Worm (Caenorhabditis elegans) whole organism, young adult: ENCODE data around the gene hsp-12.3.

Source experiments
- B0261.1 ChIP-seq: sonication (generic microtip); optimal IDR thresholded peaks from 2 replicates; lab custom pipeline; 2016; ENCODE audit warnings: mild to moderate bottlenecking, missing genetic modification characterization, moderate library complexity, missing compliant biosample characterization
- B0336.3 ChIP-seq: fragments of 200-800 bp; sonication (Bioruptor generic); IDR thresholded peaks from 2 replicates; pipeline ENCODE4 v1.3.6; 2022; ENCODE audit warnings: missing genetic modification characterization, missing compliant biosample characterization
- C06A6.2 ChIP-seq: fragments of 200-800 bp; sonication (Bioruptor generic); conservative IDR thresholded peaks from 2 replicates; pipeline ENCODE4 v1.3.6; 2022; ENCODE audit warnings: missing genetic modification characterization, missing compliant biosample characterization
- D2030.7 ChIP-seq: fragments of 200-800 bp; sonication (Bioruptor generic); IDR thresholded peaks from 2 replicates; pipeline ENCODE4 v1.3.6; 2022; ENCODE audit warnings: missing genetic modification reagents, missing genetic modification characterization, missing compliant biosample characterization
- F22D6.2 ChIP-seq: sonication (generic microtip); optimal IDR thresholded peaks from 2 replicates; lab custom pipeline; 2016; ENCODE audit warnings: mild to moderate bottlenecking, missing genetic modification characterization, missing compliant biosample characterization
- F23B12.7 ChIP-seq: sonication (generic microtip); optimal IDR thresholded peaks from 2 replicates; lab custom pipeline; 2017; ENCODE audit warnings: missing genetic modification characterization, mild to moderate bottlenecking, missing compliant biosample characterization, antibody characterized with exemption, moderate library complexity; ENCODE audit not compliant: insufficient read depth
- F33H1.4 ChIP-seq: fragments of 200-800 bp; sonication (Bioruptor generic); IDR thresholded peaks from 2 replicates; pipeline ENCODE4 v1.3.6; 2022; ENCODE audit warnings: missing genetic modification reagents, missing genetic modification characterization, missing compliant biosample characterization
- F37B4.10 ChIP-seq: fragments of 200-800 bp; sonication (Bioruptor generic); IDR thresholded peaks from 2 replicates; pipeline ENCODE4 v1.3.6; 2022; ENCODE audit warnings: missing genetic modification characterization, missing compliant biosample characterization
- F57C9.4 ChIP-seq: sonication (generic microtip); optimal IDR thresholded peaks from 2 replicates; lab custom pipeline; 2017; ENCODE audit warnings: mild to moderate bottlenecking, missing genetic modification characterization, missing compliant biosample characterization
- Y53F4B.3 ChIP-seq: fragments of 200-800 bp; sonication (Bioruptor generic); IDR thresholded peaks from 2 replicates; pipeline ENCODE4 v1.3.6; 2022; ENCODE audit warnings: missing genetic modification reagents, missing genetic modification characterization, missing compliant biosample characterization
- ama-1 ChIP-seq, 3 experiments: fragments of 150-350 bp in 1 of 3; sonication (generic microtip) in 2 of 3; optimal IDR thresholded peaks; 2 replicates each; lab custom pipeline; 2014 to 2018; ENCODE audit warnings: missing biosample characterization in 2 of 3, missing genetic modification characterization in 2 of 3, missing genetic modification reagents in 2 of 3
- atf-7 ChIP-seq: sonication (generic microtip); optimal IDR thresholded peaks from 2 replicates; lab custom pipeline; 2017; ENCODE audit warnings: mild to moderate bottlenecking, missing genetic modification characterization, missing compliant biosample characterization
- attf-3 ChIP-seq: fragments of 200-800 bp; sonication (Bioruptor generic); conservative IDR thresholded peaks from 2 replicates; pipeline ENCODE4 v1.3.6; 2022; ENCODE audit warnings: missing genetic modification reagents, missing genetic modification characterization, missing compliant biosample characterization
- attf-5 ChIP-seq: fragments of 200-800 bp; sonication (Bioruptor generic); optimal IDR thresholded peaks from 2 replicates; lab custom pipeline; 2018; ENCODE audit warnings: mild to moderate bottlenecking, missing genetic modification characterization, missing compliant biosample characterization
- attf-6 ChIP-seq: fragments of 200-800 bp; sonication (Bioruptor generic); IDR thresholded peaks from 2 replicates; pipeline ENCODE4 v1.3.6; 2022; ENCODE audit warnings: missing genetic modification reagents, missing genetic modification characterization, missing compliant biosample characterization
- bed-1 ChIP-seq: fragments of 200-800 bp; sonication (Bioruptor generic); IDR thresholded peaks from 2 replicates; pipeline ENCODE4 v1.3.6; 2022; ENCODE audit warnings: missing genetic modification reagents, missing genetic modification characterization, missing compliant biosample characterization
- cebp-1 ChIP-seq, 2 experiments: fragments of 200-800 bp in 1 of 2; sonication (Bioruptor generic) in 1 of 2; sonication (generic microtip) in 1 of 2; IDR thresholded peaks in 1 of 2; optimal IDR thresholded peaks in 1 of 2; 2 replicates each; pipeline versions ENCODE4 v1.3.6 to Lab custom; 2017 to 2022; ENCODE audit warnings: missing compliant biosample characterization in 2 of 2, missing genetic modification characterization in 2 of 2, mild to moderate bottlenecking in 1 of 2, missing genetic modification reagents in 1 of 2, moderate library complexity in 1 of 2
- cebp-2 ChIP-seq: fragments of 200-800 bp; sonication (Bioruptor generic); IDR thresholded peaks from 2 replicates; pipeline ENCODE4 v1.3.6; 2022; ENCODE audit warnings: missing genetic modification characterization, missing compliant biosample characterization
- ceh-100 ChIP-seq: fragments of 200-800 bp; sonication (Bioruptor generic); IDR thresholded peaks from 2 replicates; pipeline ENCODE4 v1.3.6; 2022; ENCODE audit warnings: missing genetic modification reagents, missing genetic modification characterization, missing compliant biosample characterization
- ceh-27 ChIP-seq: fragments of 200-800 bp; sonication (Bioruptor generic); optimal IDR thresholded peaks from 2 replicates; lab custom pipeline; 2018; ENCODE audit warnings: mild to moderate bottlenecking, missing genetic modification characterization, moderate library complexity, missing compliant biosample characterization
- dox-1 ChIP-seq: fragments of 200-800 bp; sonication (Bioruptor generic); IDR thresholded peaks from 2 replicates; pipeline ENCODE4 v1.3.6; 2022; ENCODE audit warnings: missing genetic modification reagents, missing genetic modification characterization, missing compliant biosample characterization
- gei-17 ChIP-seq: fragments of 200-800 bp; sonication (Bioruptor generic); optimal IDR thresholded peaks from 2 replicates; lab custom pipeline; 2018; ENCODE audit warnings: mild to moderate bottlenecking, missing genetic modification characterization, missing compliant biosample characterization
- hmg-1.2 ChIP-seq: fragments of 200-800 bp; sonication (Bioruptor generic); IDR thresholded peaks from 2 replicates; pipeline ENCODE4 v1.3.6; 2022; ENCODE audit warnings: missing genetic modification reagents, missing genetic modification characterization, missing compliant biosample characterization
- hsf-1 ChIP-seq: fragments of 200-800 bp; sonication (Bioruptor generic); IDR thresholded peaks from 2 replicates; pipeline ENCODE4 v1.3.6; 2022; ENCODE audit warnings: missing genetic modification reagents, missing genetic modification characterization, missing compliant biosample characterization
- lag-1 ChIP-seq: fragments of 200-800 bp; sonication (Bioruptor generic); IDR thresholded peaks from 2 replicates; pipeline ENCODE4 v1.3.6; 2022; ENCODE audit warnings: missing genetic modification reagents, missing genetic modification characterization, missing compliant biosample characterization
- let-526 ChIP-seq: fragments of 200-800 bp; sonication (Bioruptor generic); IDR thresholded peaks from 2 replicates; pipeline ENCODE4 v1.3.6; 2022; ENCODE audit warnings: missing genetic modification reagents, missing genetic modification characterization, missing compliant biosample characterization
- let-607 ChIP-seq, 2 experiments: fragments of 200-800 bp in 1 of 2; sonication (Bioruptor generic) in 1 of 2; sonication (generic microtip) in 1 of 2; optimal IDR thresholded peaks; 2 replicates each; lab custom pipeline; 2016 to 2018; ENCODE audit warnings: mild to moderate bottlenecking in 2 of 2, missing compliant biosample characterization in 2 of 2, missing genetic modification characterization in 2 of 2, moderate library complexity in 2 of 2, missing genotype in 1 of 2
- lin-35 ChIP-seq, 3 experiments: fragments of 150-350 bp in 2 of 3; sonication (generic microtip) in 1 of 3; optimal IDR thresholded peaks; 2 replicates each; lab custom pipeline; 2014 to 2018; ENCODE audit warnings: missing biosample characterization in 3 of 3, missing genetic modification characterization in 3 of 3, missing genetic modification reagents in 3 of 3
- lsl-1 ChIP-seq: fragments of 200-800 bp; sonication (Bioruptor generic); optimal IDR thresholded peaks from 2 replicates; lab custom pipeline; 2018; ENCODE audit warnings: mild to moderate bottlenecking, missing genetic modification characterization, moderate library complexity, missing compliant biosample characterization
- lsy-27 ChIP-seq: sonication (generic microtip); optimal IDR thresholded peaks from 2 replicates; lab custom pipeline; 2017; ENCODE audit warnings: missing genetic modification characterization, mild to moderate bottlenecking, missing compliant biosample characterization, antibody characterized with exemption, missing genotype, borderline replicate concordance; ENCODE audit not compliant: insufficient read depth
- madf-8 ChIP-seq: fragments of 200-800 bp; sonication (Bioruptor generic); conservative IDR thresholded peaks from 2 replicates; pipeline ENCODE4 v1.3.6; 2022; ENCODE audit warnings: missing genetic modification reagents, missing genetic modification characterization, missing compliant biosample characterization
- mcd-1 ChIP-seq: fragments of 200-800 bp; sonication (Bioruptor generic); IDR thresholded peaks from 2 replicates; pipeline ENCODE4 v1.3.6; 2022; ENCODE audit warnings: missing genetic modification reagents, missing genetic modification characterization, missing compliant biosample characterization
- mel-28 ChIP-seq: sonication (generic microtip); optimal IDR thresholded peaks from 2 replicates; lab custom pipeline; 2016; ENCODE audit warnings: borderline replicate concordance, mild to moderate bottlenecking, missing genetic modification characterization, missing compliant biosample characterization
- nfya-1 ChIP-seq: sonication (generic microtip); optimal IDR thresholded peaks from 2 replicates; lab custom pipeline; 2017; ENCODE audit warnings: antibody characterized with exemption, missing compliant biosample characterization, missing genetic modification characterization, borderline replicate concordance; ENCODE audit not compliant: insufficient read depth
- nfya-2 ChIP-seq: fragments of 200-800 bp; sonication (Bioruptor generic); IDR thresholded peaks from 2 replicates; pipeline ENCODE4 v1.3.6; 2022; ENCODE audit warnings: missing genetic modification reagents, missing genetic modification characterization, missing compliant biosample characterization
- nhr-179 ChIP-seq: sonication (generic microtip); optimal IDR thresholded peaks from 2 replicates; lab custom pipeline; 2016; ENCODE audit warnings: mild to moderate bottlenecking, missing genetic modification characterization, missing compliant biosample characterization
- nhr-27 ChIP-seq: fragments of 200-800 bp; sonication (Bioruptor generic); optimal IDR thresholded peaks from 2 replicates; lab custom pipeline; 2018; ENCODE audit warnings: mild to moderate bottlenecking, missing genetic modification characterization, moderate library complexity, missing compliant biosample characterization
- nhr-80 ChIP-seq: sonication (generic microtip); optimal IDR thresholded peaks from 2 replicates; lab custom pipeline; 2016; ENCODE audit warnings: missing genetic modification characterization, missing compliant biosample characterization
- sdz-38 ChIP-seq: sonication (generic microtip); optimal IDR thresholded peaks from 2 replicates; lab custom pipeline; 2016; ENCODE audit warnings: missing genotype, missing genetic modification characterization, missing compliant biosample characterization
- snpc-3.4 ChIP-seq: sonication (generic microtip); optimal IDR thresholded peaks from 2 replicates; lab custom pipeline; 2017; ENCODE audit warnings: missing genetic modification characterization, mild to moderate bottlenecking, missing compliant biosample characterization, antibody characterized with exemption, moderate library complexity, missing genotype, missing genetic modification reagents
- snpc-4 ChIP-seq, 5 experiments: fragments of 150-350 bp in 1 of 5; sonication (generic microtip) in 4 of 5; optimal IDR thresholded peaks; 2 replicates each; lab custom pipeline; 2014 to 2018; ENCODE audit warnings: missing genetic modification characterization in 5 of 5, missing biosample characterization in 3 of 5, antibody characterized with exemption in 2 of 5, mild to moderate bottlenecking in 2 of 5, missing compliant biosample characterization in 2 of 5, missing genotype in 2 of 5, moderate library complexity in 2 of 5, missing genetic modification reagents in 1 of 5
- sptf-2 ChIP-seq: fragments of 200-800 bp; sonication (Bioruptor generic); optimal IDR thresholded peaks from 2 replicates; lab custom pipeline; 2018; ENCODE audit warnings: mild to moderate bottlenecking, missing genetic modification characterization, missing compliant biosample characterization
- tbx-9 ChIP-seq: sonication (generic microtip); optimal IDR thresholded peaks from 2 replicates; lab custom pipeline; 2016; ENCODE audit warnings: borderline replicate concordance, missing genetic modification characterization, inconsistent platforms, missing compliant biosample characterization
- unc-130 ChIP-seq: sonication (generic microtip); optimal IDR thresholded peaks from 2 replicates; lab custom pipeline; 2016; ENCODE audit warnings: missing genetic modification reagents, missing genetic modification characterization, missing compliant biosample characterization
- zim-3 ChIP-seq: sonication (generic microtip); optimal IDR thresholded peaks from 2 replicates; lab custom pipeline; 2017; ENCODE audit warnings: mild to moderate bottlenecking, missing genetic modification characterization, moderate library complexity, missing compliant biosample characterization
- ztf-3 ChIP-seq: fragments of 200-800 bp; sonication (Bioruptor generic); optimal IDR thresholded peaks from 2 replicates; lab custom pipeline; 2018; ENCODE audit warnings: mild to moderate bottlenecking, missing genetic modification characterization, missing compliant biosample characterization

hsp-12.3 gene

ce11 chrIV:9440880-9441336 is 4.4 kb downstream of the hsp-12.3 start, which contains the start of gene idh-1 (continued):
- TF ChIP-seq nhr-179 (no peak), nfya-2 (GFP tag; lab: Robert Waterston, UW) (no peak), dox-1 (GFP tag; lab: Robert Waterston, UW) (peak; percentile 64; the same call in 1 of the 2 replicates), ama-1 (optimal IDR thresholded peaks at IDR 0.05; lab: Kevin White, UChicago) (peak; percentile 23), ama-1 (GFP tag; optimal IDR thresholded peaks at IDR 0.05; lab: Kevin White, UChicago) (no peak), attf-6 (GFP tag; lab: Robert Waterston, UW) (peak; percentile 59; the same call in 1 of the 2 replicates), lsy-27 (tag; lab: Kevin White, UChicago) (no peak), nhr-27 (no peak), zim-3 (tag; lab: Kevin White, UChicago) (peak; percentile 42), ztf-3 (no peak), ceh-27 (GFP tag; lab: Kevin White, UChicago) (peak; percentile 11), mel-28 (tag; lab: Kevin White, UChicago) (no peak), sdz-38 (tag; lab: Kevin White, UChicago) (no peak), snpc-4 (GFP tag; optimal IDR thresholded peaks at IDR 0.05; lab: Kevin White, UChicago) (no peak), snpc-4 (tag; optimal IDR thresholded peaks at IDR 0.05; lab: Kevin White, UChicago) (peak; percentile 14 to 79 (median 38)), F57C9.4 (no peak), lin-35 (GFP tag; optimal IDR thresholded peaks at IDR 0.05; lab: Kevin White, UChicago) (peak; percentile 0 to 72 (median 30)), hsf-1 (GFP tag; lab: Robert Waterston, UW) (peak; percentile 65), cebp-1 (GFP tag; IDR thresholded peaks at IDR 0.05; lab: Robert Waterston, UW) (no peak), cebp-1 (tag; optimal IDR thresholded peaks at IDR 0.05; lab: Kevin White, UChicago) (peak; percentile 36), F37B4.10 (GFP tag; lab: Robert Waterston, UW) (no peak), ceh-100 (GFP tag; lab: Robert Waterston, UW) (peak; percentile 19; the same call in 1 of the 2 replicates), F22D6.2 (tag; lab: Kevin White, UChicago) (no peak), C06A6.2 (GFP tag; lab: Robert Waterston, UW) (no peak), B0336.3 (GFP tag; lab: Robert Waterston, UW) (peak; percentile 71), bed-1 (GFP tag; lab: Robert Waterston, UW) (no peak), tbx-9 (peak; percentile 23), madf-8 (GFP tag; lab: Robert Waterston, UW) (peak; percentile 83), snpc-3.4 (tag; lab: Kevin White, UChicago) (peak; percentile 75), gei-17 (GFP tag; lab: Kevin White, UChicago) (no peak), unc-130 (GFP tag; lab: Kevin White, UChicago) (no peak), atf-7 (tag; lab: Kevin White, UChicago) (no peak), let-607 (tag; optimal IDR thresholded peaks at IDR 0.05; lab: Kevin White, UChicago) (no peak), attf-5 (GFP tag; lab: Kevin White, UChicago) (peak; percentile 38), lsl-1 (peak; percentile 74), F33H1.4 (peak; percentile 71), sptf-2 (GFP tag; lab: Kevin White, UChicago) (no peak), D2030.7 (peak; percentile 87), mcd-1 (peak; percentile 68), let-526 (no peak), F23B12.7 (tag; lab: Kevin White, UChicago) (peak; percentile 9), B0261.1 (no peak), nfya-1 (tag; lab: Kevin White, UChicago) (no peak), cebp-2 (no peak), lag-1 (GFP tag; lab: Robert Waterston, UW) (no peak), nhr-80 (tag; lab: Kevin White, UChicago) (peak; percentile 20), Y53F4B.3 (GFP tag; lab: Robert Waterston, UW) (no peak), hmg-1.2 (GFP tag; lab: Robert Waterston, UW) (peak; percentile 58), attf-3 (GFP tag; lab: Robert Waterston, UW) (no peak)
